Worm (Caenorhabditis elegans) whole organism, L4 larva: ENCODE results near the gene nlp-43.
"Not testable (repeated sequence)": the region's sequence is repeated elsewhere in the genome, so short reads cannot be mapped to it uniquely, and the experiment has no call there.

Experiments used
- T26A8.4 ChIP-seq: fragments of 200-800 bp; sonication (Bioruptor generic); IDR thresholded peaks from 2 replicates; pipeline ENCODE4 v1.3.6; 2022; ENCODE audit warnings: missing genetic modification characterization, missing compliant biosample characterization
- ama-1 ChIP-seq: fragments of 150-350 bp; optimal IDR thresholded peaks from 2 replicates; lab custom pipeline; 2014; ENCODE audit warnings: inconsistent platforms, mixed read lengths
- ceh-20 ChIP-seq: fragments of 200-800 bp; sonication (Bioruptor generic); IDR thresholded peaks from 2 replicates; pipeline ENCODE4 v1.3.6; 2022; ENCODE audit warnings: missing genetic modification reagents, missing genetic modification characterization, missing compliant biosample characterization
- ceh-82 ChIP-seq: sonication (generic microtip); optimal IDR thresholded peaks from 2 replicates; lab custom pipeline; 2017; ENCODE audit warnings: missing biosample characterization, missing genetic modification characterization
- lin-13 ChIP-seq: fragments of 150-350 bp; optimal IDR thresholded peaks from 2 replicates; lab custom pipeline; 2014; ENCODE audit warnings: missing biosample characterization, missing genetic modification reagents, missing genetic modification characterization
- mdl-1 ChIP-seq, 2 experiments: fragments of 150-350 bp in 1 of 2; sonication (generic microtip) in 1 of 2; optimal IDR thresholded peaks; 2 replicates each; lab custom pipeline; 2014 to 2017; ENCODE audit warnings: missing biosample characterization in 2 of 2, missing genetic modification characterization in 2 of 2
- nhr-102 ChIP-seq: sonication (generic microtip); optimal IDR thresholded peaks from 2 replicates; lab custom pipeline; 2016; ENCODE audit warnings: mild to moderate bottlenecking, missing genetic modification characterization, moderate library complexity, missing compliant biosample characterization
- ztf-11 ChIP-seq: fragments of 150-350 bp; optimal IDR thresholded peaks from 2 replicates; lab custom pipeline; 2014; ENCODE audit warnings: missing biosample characterization, missing genetic modification characterization

ce11 chrIII:5055709-5056108 lies 13.5 kb downstream of the nlp-43 start, which contains the start of gene C45G9.9:
- not testable (repeated sequence) for TF ChIP-seq T26A8.4 (GFP tag; lab: Robert Waterston, UW); ama-1 (lab: Kevin White, UChicago); ztf-11 (tag; lab: Kevin White, UChicago); ceh-20 (GFP tag; lab: Robert Waterston, UW); lin-13 (GFP tag; lab: Kevin White, UChicago); ceh-82 (tag; lab: Kevin White, UChicago); mdl-1 (tag; optimal IDR thresholded peaks at IDR 0.05; lab: Kevin White, UChicago); nhr-102 (tag; lab: Kevin White, UChicago)
